Fruit fly (Drosophila melanogaster) whole organism, embryonic: Measurements from ENCODE around the gene fry.
A peak's percentile ranks its signal among the peaks of the same experiment; 100 is the strongest.

ENCODE experiments used
- Aef1 ChIP-seq: fragments of 200-800 bp; sonication (Bioruptor generic); IDR thresholded peaks from 3 replicates; pipeline ENCODE4 v1.3.6; 2022; ENCODE audit warnings: missing biosample characterization, missing genetic modification characterization
- Awh ChIP-seq: fragments of 200-800 bp; sonication (Bioruptor generic); IDR thresholded peaks from 2 replicates; pipeline ENCODE4, ENCODE4 v1.3.6; 2022; ENCODE audit warnings: missing biosample characterization, missing genetic modification characterization
- B-H2 ChIP-seq: fragments of 200-800 bp; sonication (Bioruptor generic); optimal IDR thresholded peaks from 2 replicates; lab custom pipeline; 2018; ENCODE audit warnings: missing biosample characterization, mild to moderate bottlenecking, missing genetic modification characterization
- Bgb ChIP-seq: fragments of 200-800 bp; sonication (Bioruptor generic); IDR thresholded peaks from 2 replicates; pipeline ENCODE4 v1.3.6; 2022; ENCODE audit warnings: missing biosample characterization, missing genetic modification characterization; ENCODE audit not compliant: partially characterized antibody
- CG10321 ChIP-seq: fragments of 200-800 bp; sonication (Bioruptor generic); IDR thresholded peaks from 2 replicates; pipeline ENCODE4 v1.3.6; 2022; ENCODE audit warnings: missing biosample characterization, missing genetic modification characterization
- CG10431 ChIP-seq: fragments of 200-800 bp; sonication (Bioruptor generic); optimal IDR thresholded peaks from 3 replicates; lab custom pipeline; 2018; ENCODE audit warnings: missing biosample characterization, mild to moderate bottlenecking, missing genetic modification characterization
- CG10979 ChIP-seq: fragments of 200-800 bp; sonication (Bioruptor generic); optimal IDR thresholded peaks from 2 replicates; lab custom pipeline; 2018; ENCODE audit warnings: missing biosample characterization, mild to moderate bottlenecking, missing genetic modification characterization, moderate library complexity
- CG12219 ChIP-seq: fragments of 200-800 bp; sonication (Bioruptor generic); optimal IDR thresholded peaks from 3 replicates; lab custom pipeline; 2018; ENCODE audit warnings: missing biosample characterization, mild to moderate bottlenecking, missing genetic modification characterization
- CG12299 ChIP-seq: fragments of 200-800 bp; sonication (Bioruptor generic); optimal IDR thresholded peaks from 2 replicates; lab custom pipeline; 2018; ENCODE audit warnings: missing biosample characterization, mild to moderate bottlenecking, missing genetic modification characterization
- CG12769 ChIP-seq: fragments of 200-800 bp; sonication (Bioruptor generic); optimal IDR thresholded peaks from 2 replicates; lab custom pipeline; 2019; ENCODE audit warnings: missing biosample characterization, mild to moderate bottlenecking, missing genetic modification characterization, moderate library complexity
- CG14441 ChIP-seq: fragments of 200-800 bp; sonication (Bioruptor generic); IDR thresholded peaks from 2 replicates; pipeline ENCODE4 v1.3.6; 2022; ENCODE audit warnings: missing biosample characterization, missing genetic modification characterization
- CG1602 ChIP-seq: fragments of 200-800 bp; sonication (Bioruptor generic); optimal IDR thresholded peaks from 3 replicates; lab custom pipeline; 2016; ENCODE audit warnings: missing biosample characterization, missing genetic modification characterization
- CG16815 ChIP-seq: fragments of 200-800 bp; sonication (Bioruptor generic); optimal IDR thresholded peaks from 3 replicates; lab custom pipeline; 2017; ENCODE audit warnings: missing biosample characterization, mild to moderate bottlenecking, missing genetic modification characterization
- CG17568 ChIP-seq: fragments of 200-800 bp; sonication (Bioruptor generic); optimal IDR thresholded peaks from 2 replicates; lab custom pipeline; 2018; ENCODE audit warnings: missing biosample characterization, mild to moderate bottlenecking, missing genetic modification characterization, moderate library complexity
- CG17912 ChIP-seq: fragments of 200-800 bp; sonication (Bioruptor generic); optimal IDR thresholded peaks from 2 replicates; lab custom pipeline; 2018; ENCODE audit warnings: missing biosample characterization, mild to moderate bottlenecking, missing genetic modification characterization
- CG1792 ChIP-seq: fragments of 200-800 bp; sonication (Bioruptor generic); optimal IDR thresholded peaks from 2 replicates; lab custom pipeline; 2016; ENCODE audit warnings: missing biosample characterization, missing genetic modification characterization
- CG34376 ChIP-seq: fragments of 200-800 bp; sonication (Bioruptor generic); optimal IDR thresholded peaks from 2 replicates; lab custom pipeline; 2018; ENCODE audit warnings: missing biosample characterization, mild to moderate bottlenecking, missing genetic modification characterization
- CG4328 ChIP-seq: fragments of 200-800 bp; sonication (Bioruptor generic); optimal IDR thresholded peaks from 3 replicates; lab custom pipeline; 2017; ENCODE audit warnings: missing biosample characterization, missing genetic modification reagents, missing genetic modification characterization
- CG4360 ChIP-seq: fragments of 200-800 bp; sonication (Bioruptor generic); IDR thresholded peaks from 2 replicates; pipeline ENCODE4 v1.3.6; 2022; ENCODE audit warnings: missing biosample characterization, missing genetic modification characterization
- CG7271 ChIP-seq: fragments of 200-800 bp; sonication (Bioruptor generic); optimal IDR thresholded peaks from 2 replicates; lab custom pipeline; 2018; ENCODE audit warnings: missing biosample characterization, mild to moderate bottlenecking, missing genetic modification characterization, moderate library complexity
- CG8944 ChIP-seq: fragments of 200-800 bp; sonication (Bioruptor generic); optimal IDR thresholded peaks from 3 replicates; lab custom pipeline; 2016; ENCODE audit warnings: missing biosample characterization, missing genetic modification characterization
- CG9437 ChIP-seq: fragments of 200-800 bp; sonication (Bioruptor generic); optimal IDR thresholded peaks from 2 replicates; lab custom pipeline; 2018; ENCODE audit warnings: missing biosample characterization, mild to moderate bottlenecking, missing genetic modification characterization
- CG9876 ChIP-seq: fragments of 200-800 bp; sonication (Bioruptor generic); optimal IDR thresholded peaks from 2 replicates; lab custom pipeline; 2016; ENCODE audit warnings: missing biosample characterization, missing genetic modification characterization
- CG9932 ChIP-seq: fragments of 200-800 bp; sonication (Bioruptor generic); IDR thresholded peaks from 2 replicates; pipeline ENCODE4 v1.3.6; 2022; ENCODE audit warnings: missing biosample characterization, missing genetic modification characterization
- CrebB ChIP-seq: fragments of 200-800 bp; sonication (Bioruptor generic); optimal IDR thresholded peaks from 3 replicates; lab custom pipeline; 2018; ENCODE audit warnings: missing biosample characterization, mild to moderate bottlenecking, missing genetic modification characterization
- Dek ChIP-seq: fragments of 200-800 bp; sonication (Bioruptor generic); optimal IDR thresholded peaks from 3 replicates; lab custom pipeline; 2019; ENCODE audit warnings: missing biosample characterization, mild to moderate bottlenecking, missing genetic modification characterization, moderate library complexity
- Dref ChIP-seq: fragments of 200-800 bp; sonication (Bioruptor generic); IDR thresholded peaks from 2 replicates; pipeline ENCODE4 v1.3.6; 2022; ENCODE audit warnings: missing biosample characterization, missing genetic modification characterization
- HLH54F ChIP-seq: fragments of 200-800 bp; sonication (Bioruptor generic); optimal IDR thresholded peaks from 3 replicates; lab custom pipeline; 2016; ENCODE audit warnings: missing biosample characterization, missing genetic modification characterization
- HLHmδ ChIP-seq: fragments of 200-800 bp; sonication (Bioruptor generic); optimal IDR thresholded peaks from 2 replicates; lab custom pipeline; 2018; ENCODE audit warnings: missing biosample characterization, mild to moderate bottlenecking, missing genetic modification characterization, moderate library complexity
- Stat92E ChIP-seq, 3 experiments: fragments of >200 bp in 2 of 3; fragments of 200-800 bp in 1 of 3; sonication (Bioruptor generic) in 1 of 3; optimal IDR thresholded peaks; 2 replicates each; lab custom pipeline; 2017 to 2019; ENCODE audit warnings: missing biosample characterization in 3 of 3, missing genetic modification characterization in 3 of 3, mild to moderate bottlenecking in 1 of 3, moderate library complexity in 1 of 3
- chif ChIP-seq, 2 experiments: fragments of 200-800 bp; sonication (Bioruptor generic); optimal IDR thresholded peaks; 3 replicates each; lab custom pipeline; 2016; ENCODE audit warnings: missing biosample characterization in 2 of 2, missing genetic modification characterization in 2 of 2
- crol ChIP-seq: fragments of 200-800 bp; sonication (Bioruptor generic); IDR thresholded peaks from 2 replicates; pipeline ENCODE4 v1.3.6; 2022; ENCODE audit warnings: missing biosample characterization, missing genetic modification characterization
- eve ChIP-seq, 2 experiments: fragments of >200 bp; optimal IDR thresholded peaks; 2 replicates each; lab custom pipeline; 2017; ENCODE audit warnings: missing biosample characterization in 2 of 2, missing genetic modification characterization in 2 of 2
- jigr1 ChIP-seq: fragments of 200-800 bp; sonication (Bioruptor generic); IDR thresholded peaks from 3 replicates; pipeline ENCODE4 v1.3.6; 2022; ENCODE audit warnings: missing biosample characterization, missing genetic modification characterization
- kah ChIP-seq: fragments of 200-800 bp; sonication (Bioruptor generic); optimal IDR thresholded peaks from 2 replicates; lab custom pipeline; 2018; ENCODE audit warnings: missing biosample characterization, mild to moderate bottlenecking, missing genetic modification characterization
- kni ChIP-seq: fragments of 200-800 bp; sonication (Bioruptor generic); optimal IDR thresholded peaks from 3 replicates; lab custom pipeline; 2017; ENCODE audit warnings: mild to moderate bottlenecking, missing biosample characterization, missing genetic modification reagents, missing genetic modification characterization
- lov ChIP-seq, 2 experiments: fragments of 200-800 bp in 1 of 2; fragments of >200 bp in 1 of 2; sonication (Bioruptor generic) in 1 of 2; IDR thresholded peaks in 1 of 2; optimal IDR thresholded peaks in 1 of 2; 2 replicates in 1 of 2; 3 replicates in 1 of 2; pipeline versions ENCODE4 v1.3.6 to Lab custom; 2017 to 2022; ENCODE audit warnings: missing biosample characterization in 1 of 2, missing genetic modification characterization in 1 of 2
- mirr ChIP-seq: fragments of 200-800 bp; sonication (Bioruptor generic); optimal IDR thresholded peaks from 3 replicates; lab custom pipeline; 2018; ENCODE audit warnings: missing biosample characterization, mild to moderate bottlenecking, missing genetic modification characterization
- pros ChIP-seq: fragments of 200-800 bp; sonication (Bioruptor generic); optimal IDR thresholded peaks from 3 replicates; lab custom pipeline; 2019; ENCODE audit warnings: missing biosample characterization, mild to moderate bottlenecking, missing genetic modification characterization, moderate library complexity
- psq ChIP-seq: fragments of 200-800 bp; sonication (Bioruptor generic); optimal IDR thresholded peaks from 2 replicates; lab custom pipeline; 2017; ENCODE audit warnings: missing biosample characterization, missing genetic modification characterization
- repo ChIP-seq: fragments of 200-800 bp; sonication (Bioruptor generic); optimal IDR thresholded peaks from 2 replicates; lab custom pipeline; 2016; ENCODE audit warnings: missing biosample characterization, missing genetic modification characterization
- sd ChIP-seq: fragments of 200-800 bp; sonication (Bioruptor generic); optimal IDR thresholded peaks from 3 replicates; lab custom pipeline; 2018; ENCODE audit warnings: missing biosample characterization, mild to moderate bottlenecking, missing genetic modification characterization, moderate library complexity
- seq ChIP-seq: fragments of 200-800 bp; sonication (Bioruptor generic); IDR thresholded peaks from 2 replicates; pipeline ENCODE4 v1.3.6; 2022; ENCODE audit warnings: missing biosample characterization, missing genetic modification characterization
- sr ChIP-seq: fragments of 200-800 bp; sonication (Bioruptor generic); IDR thresholded peaks from 3 replicates; pipeline ENCODE4 v1.3.6; 2022; ENCODE audit warnings: missing biosample characterization, missing genetic modification characterization
- sug ChIP-seq: fragments of 200-800 bp; optimal IDR thresholded peaks from 2 replicates; lab custom pipeline; 2019; ENCODE audit warnings: missing biosample characterization, mild to moderate bottlenecking, missing genetic modification characterization, moderate library complexity
- yki ChIP-seq: fragments of >200 bp; optimal IDR thresholded peaks from 3 replicates; lab custom pipeline; 2018
- z ChIP-seq: fragments of 200-800 bp; sonication (Bioruptor generic); IDR thresholded peaks from 3 replicates; pipeline ENCODE4 v1.3.6; 2022; ENCODE audit warnings: missing biosample characterization, missing genetic modification characterization

fry gene

DNA sequence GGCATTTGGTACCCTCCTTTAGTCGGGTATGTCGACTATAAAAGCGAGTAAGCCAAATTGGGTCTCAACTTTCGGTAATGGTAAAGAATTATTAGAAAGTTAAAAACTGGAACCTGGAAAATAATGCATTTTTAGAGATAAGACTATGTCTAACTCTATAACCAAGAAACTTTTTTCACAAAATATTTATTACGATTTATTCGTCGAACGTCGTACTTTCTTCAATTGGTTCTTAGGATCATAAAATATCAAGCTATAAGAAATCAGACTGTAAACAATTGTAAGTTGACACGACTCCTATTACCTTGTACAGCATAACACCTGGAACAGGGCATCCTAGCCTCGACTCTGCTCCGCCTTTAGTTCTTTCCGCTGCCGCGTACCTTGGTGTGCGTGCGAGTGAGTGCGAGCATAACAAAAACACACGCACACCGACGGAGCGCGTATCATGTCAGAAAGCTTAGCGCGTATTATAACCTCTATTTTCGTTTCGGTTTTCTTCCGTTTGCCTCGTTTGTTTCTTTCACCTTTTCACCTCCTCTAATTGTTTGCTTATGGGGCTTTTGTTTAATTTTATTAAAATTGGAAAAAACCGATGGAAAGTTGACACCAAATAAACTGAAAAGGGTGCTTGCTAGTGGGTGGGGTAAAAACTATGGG is 14.1 kb upstream of the fry start (continued):
- peak; percentile 64 for TF ChIP-seq sug (tag; lab: Kevin White, UChicago)
- TF ChIP-seq CG4328 (GFP tag; lab: Kevin White, UChicago), result peak; percentile 95
- TF ChIP-seq CG7271 (tag; lab: Kevin White, UChicago), result no peak
- TF ChIP-seq crol (GFP tag; lab: Robert Waterston, UW), result no peak; the same call in 1 of the 2 replicates
- TF ChIP-seq jigr1 (GFP tag; lab: Robert Waterston, UW), result peak; percentile 82; the same call in 2 of the 3 replicates
- TF ChIP-seq Awh, result peak; percentile 68
- peak in 1 of 3 experiments; percentile 46 for TF ChIP-seq Stat92E (GFP tag; optimal IDR thresholded peaks at IDR 0.05; lab: Kevin White, UChicago)
- peak; percentile 91 for TF ChIP-seq seq (GFP tag; lab: Robert Waterston, UW)
- peak; percentile 96 for TF ChIP-seq CG8944 (GFP tag; lab: Kevin White, UChicago)
- TF ChIP-seq psq (GFP tag; lab: Kevin White, UChicago), result peak; percentile 84
- peak; percentile 94 for TF ChIP-seq Dek (tag; lab: Kevin White, UChicago)
- peak; percentile 89 for TF ChIP-seq CG9932 (GFP tag; lab: Robert Waterston, UW)
- TF ChIP-seq B-H2 (GFP tag; lab: Kevin White, UChicago), result peak; percentile 87
- peak; percentile 98 for TF ChIP-seq HLH54F (GFP tag; lab: Kevin White, UChicago)
- TF ChIP-seq CG10979 (tag; lab: Kevin White, UChicago), result peak; percentile 97
- peak; percentile 95 for TF ChIP-seq CG9876

DNA sequence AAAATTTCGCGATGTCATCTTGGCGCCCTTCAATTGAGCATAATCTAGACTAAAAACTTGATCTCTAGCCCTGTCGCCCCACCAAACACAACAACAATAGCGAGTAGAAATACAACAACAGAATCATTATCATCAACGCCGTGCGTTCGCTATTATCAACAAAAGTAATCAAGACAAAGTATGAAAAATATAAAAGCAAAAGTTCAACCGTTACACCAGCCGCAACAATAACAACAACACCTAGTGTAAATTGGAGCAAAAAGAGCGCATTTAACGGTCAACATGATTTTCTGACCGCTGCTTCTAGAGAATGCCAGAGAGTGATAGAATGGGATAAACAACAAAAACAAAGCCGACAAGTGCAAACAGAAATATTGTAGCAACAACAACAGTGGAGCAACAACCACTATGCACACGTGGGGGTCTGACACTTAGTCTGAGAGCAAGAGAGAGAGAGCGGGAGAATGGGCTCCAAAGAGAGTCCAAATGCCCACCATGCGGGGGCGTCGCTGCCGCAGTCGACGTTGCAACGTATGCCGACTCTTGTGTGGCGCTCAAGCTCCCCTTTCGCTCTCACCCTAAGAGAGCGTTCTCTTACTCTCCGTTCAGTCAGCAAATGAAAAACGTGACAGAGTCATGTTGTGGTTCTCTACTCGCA is 13.5 kb upstream of the fry start:
- TF ChIP-seq CG1792 (GFP tag; lab: Kevin White, UChicago) (no peak), CG10321 (GFP tag; lab: Robert Waterston, UW) (no peak), CG12299 (peak; percentile 40), yki (lab: Kevin White, UChicago) (peak; percentile 95), sd (peak; percentile 27), lov (optimal IDR thresholded peaks at IDR 0.05; lab: Kevin White, UChicago) (no peak), lov (GFP tag; IDR thresholded peaks at IDR 0.05; lab: Robert Waterston, UW) (0 out of 3 replicates have a peak, but pooled peaks have one; percentile 24), CG12769 (tag; lab: Kevin White, UChicago) (peak; percentile 48), sr (GFP tag; lab: Robert Waterston, UW) (peak; percentile 96), CG10431 (GFP tag; lab: Kevin White, UChicago) (no peak), z (GFP tag; lab: Robert Waterston, UW) (0 out of 3 replicates have a peak, but pooled peaks have one; percentile 33), Bgb (GFP tag; lab: Robert Waterston, UW) (peak; percentile 25; the same call in 1 of the 2 replicates), pros (GFP tag; lab: Kevin White, UChicago) (no peak), CG34376 (peak; percentile 20), kni (GFP tag; lab: Kevin White, UChicago) (no peak), repo (GFP tag; lab: Kevin White, UChicago) (no peak), CG9437 (GFP tag; lab: Kevin White, UChicago) (no peak), CG4360 (GFP tag; lab: Robert Waterston, UW) (peak; percentile 98), CG12219 (peak; percentile 14), kah (GFP tag; lab: Kevin White, UChicago) (peak; percentile 99), CG17568 (GFP tag; lab: Kevin White, UChicago) (peak; percentile 45), CG1602 (GFP tag; lab: Kevin White, UChicago) (no peak), CrebB (tag; lab: Kevin White, UChicago) (peak; percentile 14), Dref (GFP tag; lab: Robert Waterston, UW) (no peak), chif (GFP tag; optimal IDR thresholded peaks at IDR 0.05; lab: Kevin White, UChicago) (no peak), mirr (peak; percentile 57), CG17912 (GFP tag; lab: Kevin White, UChicago) (peak; percentile 11), CG14441 (GFP tag; lab: Robert Waterston, UW) (peak; percentile 31; the same call in 1 of the 2 replicates), eve (GFP tag; optimal IDR thresholded peaks at IDR 0.05; lab: Kevin White, UChicago) (peak in 1 of 2 experiments; percentile 83), Aef1 (peak; percentile 32; the same call in 2 of the 3 replicates), CG16815 (no peak), HLHmδ (GFP tag; lab: Kevin White, UChicago) (peak; percentile 66)
